Worm (Caenorhabditis elegans): ENCODE measurements around the gene gly-12.

The gly-12 gene

DNA sequence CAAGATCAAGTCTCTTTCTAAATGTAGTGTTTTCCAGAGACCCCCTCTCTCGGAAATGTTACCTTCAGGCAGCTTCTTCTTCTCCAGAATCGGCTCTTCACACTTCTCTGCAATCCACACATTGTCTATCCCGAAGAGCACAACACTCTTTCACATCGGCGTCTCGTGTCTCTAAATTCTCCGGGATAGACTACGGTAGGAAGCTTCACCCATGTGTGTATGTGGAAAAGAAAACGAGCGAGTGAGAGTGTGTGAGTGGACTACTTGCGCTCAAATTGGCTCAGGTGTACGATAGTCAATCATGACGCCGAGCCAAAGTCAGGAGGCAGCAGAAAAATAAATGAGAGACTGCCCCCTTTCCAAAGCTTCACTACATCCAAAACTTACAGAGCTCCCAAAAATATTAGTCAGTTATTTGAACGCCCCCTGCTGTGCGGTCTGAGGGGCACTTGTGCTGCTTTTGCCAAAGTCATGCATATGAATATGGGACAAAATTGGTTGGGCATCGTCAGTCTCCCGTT, 28.4 kb upstream of the gly-12 start:
- TF ChIP-seq klf-2 (GFP tag; conservative IDR thresholded peaks at IDR 0.05) = no peak
- TF ChIP-seq cog-1 (tag; optimal IDR thresholded peaks at IDR 0.05) = no peak
- TF ChIP-seq T22C8.4 (GFP tag; IDR thresholded peaks at IDR 0.05) = no peak
- no peak for TF ChIP-seq flt-1 (GFP tag; IDR thresholded peaks at IDR 0.05)
- TF ChIP-seq med-1 (GFP tag; optimal IDR thresholded peaks at IDR 0.05; ENCODE audit: insufficient read depth) = no peak
- no peak for TF ChIP-seq tab-1 (GFP tag; IDR thresholded peaks at IDR 0.05)
- no peak for TF ChIP-seq ztf-29 (GFP tag; IDR thresholded peaks at IDR 0.05)
- no peak for TF ChIP-seq ref-1 (GFP tag; conservative IDR thresholded peaks at IDR 0.05)
- TF ChIP-seq ztf-23 (GFP tag; IDR thresholded peaks at IDR 0.05) = no peak

DNA sequence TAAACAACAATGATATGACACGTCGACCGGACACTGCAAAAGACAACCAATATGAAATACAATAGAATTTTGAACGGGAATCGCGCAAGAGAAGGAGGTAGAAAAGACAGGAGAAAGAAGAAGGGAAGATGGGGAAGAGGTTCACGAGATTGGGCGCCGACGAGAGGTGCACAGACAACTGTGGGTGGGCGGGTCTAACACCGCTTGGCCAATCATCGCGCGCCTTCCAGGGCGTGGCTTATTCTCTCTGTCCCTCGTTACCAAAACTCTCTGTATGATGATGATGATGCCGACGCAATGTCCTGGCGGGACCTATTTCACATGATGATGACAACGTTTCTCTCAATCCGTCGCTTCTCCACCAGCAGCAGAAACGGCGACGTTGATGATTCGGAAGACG, 25.1 kb upstream of the gly-12 start:
- TF ChIP-seq klf-2 (GFP tag; conservative IDR thresholded peaks at IDR 0.05) (no peak), med-1 (GFP tag; optimal IDR thresholded peaks at IDR 0.05; ENCODE audit: insufficient read depth) (no peak), ztf-29 (GFP tag; IDR thresholded peaks at IDR 0.05) (no peak), cog-1 (tag; optimal IDR thresholded peaks at IDR 0.05) (no peak), flt-1 (GFP tag; IDR thresholded peaks at IDR 0.05) (no peak), tab-1 (GFP tag; IDR thresholded peaks at IDR 0.05) (0 out of 2 replicates have a peak, but pooled peaks have one; percentile 40)

DNA sequence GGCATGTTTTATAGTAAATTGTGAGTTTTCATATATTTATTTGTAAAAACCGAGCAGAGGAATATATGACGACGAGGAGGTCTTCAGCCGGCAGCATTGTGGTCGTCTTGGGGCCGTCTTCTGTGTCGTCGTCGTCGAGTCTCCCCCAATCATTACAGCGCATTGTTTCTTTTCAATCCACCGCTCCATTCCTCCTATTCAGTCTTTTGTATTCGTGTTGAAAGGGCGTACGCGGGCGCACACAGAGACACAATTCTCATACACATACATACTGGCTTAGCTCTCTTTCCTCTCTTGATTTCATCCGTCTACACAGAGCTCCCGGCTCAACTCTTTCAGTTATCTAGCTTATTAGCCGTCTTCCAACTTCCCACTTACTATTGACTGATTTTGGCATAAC, 22.0 kb upstream of the gly-12 start, which contains the start of gene sox-2:
Gene sox-2, minus strand, starts transcription at position 100 of the 400 bp plus-strand sequence.
- TF ChIP-seq flt-1 (GFP tag; IDR thresholded peaks at IDR 0.05) (no peak), med-1 (GFP tag; optimal IDR thresholded peaks at IDR 0.05; ENCODE audit: insufficient read depth) (no peak), klf-2 (GFP tag; conservative IDR thresholded peaks at IDR 0.05) (no peak), ztf-23 (GFP tag; IDR thresholded peaks at IDR 0.05) (no peak), ztf-29 (GFP tag; IDR thresholded peaks at IDR 0.05) (no peak), T22C8.4 (GFP tag; IDR thresholded peaks at IDR 0.05) (no peak), tab-1 (GFP tag; IDR thresholded peaks at IDR 0.05) (no peak), cog-1 (tag; optimal IDR thresholded peaks at IDR 0.05) (no peak), ref-1 (GFP tag; conservative IDR thresholded peaks at IDR 0.05) (no peak)

DNA sequence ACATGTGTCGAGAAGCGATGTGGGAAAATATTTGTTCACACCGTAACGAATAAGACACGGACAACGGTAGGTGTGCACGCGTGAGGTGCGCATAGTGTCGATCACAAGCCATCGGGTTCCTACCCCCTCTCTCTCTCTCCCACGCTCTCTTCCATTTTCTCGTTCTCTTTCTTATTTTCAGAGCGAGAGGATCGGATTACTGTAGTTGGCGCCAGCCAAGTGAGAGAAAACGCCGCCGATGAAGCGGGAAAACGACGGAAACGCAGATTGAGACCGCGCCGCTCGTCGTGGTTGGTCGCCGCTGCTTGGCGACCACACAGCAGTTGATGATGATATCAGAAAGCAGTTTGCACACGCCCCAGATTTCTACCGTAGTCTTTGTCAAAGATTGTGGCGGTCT, 21.3 kb upstream of the gly-12 start:
- TF ChIP-seq ztf-23 (GFP tag; IDR thresholded peaks at IDR 0.05) = no peak
- no peak for TF ChIP-seq klf-2 (GFP tag; conservative IDR thresholded peaks at IDR 0.05)
- no peak for TF ChIP-seq cog-1 (tag; optimal IDR thresholded peaks at IDR 0.05)
- TF ChIP-seq ztf-29 (GFP tag; IDR thresholded peaks at IDR 0.05) = no peak
- TF ChIP-seq T22C8.4 (GFP tag; IDR thresholded peaks at IDR 0.05) = no peak
- no peak for TF ChIP-seq tab-1 (GFP tag; IDR thresholded peaks at IDR 0.05)
- no peak for TF ChIP-seq flt-1 (GFP tag; IDR thresholded peaks at IDR 0.05)
- no peak for TF ChIP-seq med-1 (GFP tag; optimal IDR thresholded peaks at IDR 0.05; ENCODE audit: insufficient read depth)
- no peak for TF ChIP-seq ref-1 (GFP tag; conservative IDR thresholded peaks at IDR 0.05)

DNA sequence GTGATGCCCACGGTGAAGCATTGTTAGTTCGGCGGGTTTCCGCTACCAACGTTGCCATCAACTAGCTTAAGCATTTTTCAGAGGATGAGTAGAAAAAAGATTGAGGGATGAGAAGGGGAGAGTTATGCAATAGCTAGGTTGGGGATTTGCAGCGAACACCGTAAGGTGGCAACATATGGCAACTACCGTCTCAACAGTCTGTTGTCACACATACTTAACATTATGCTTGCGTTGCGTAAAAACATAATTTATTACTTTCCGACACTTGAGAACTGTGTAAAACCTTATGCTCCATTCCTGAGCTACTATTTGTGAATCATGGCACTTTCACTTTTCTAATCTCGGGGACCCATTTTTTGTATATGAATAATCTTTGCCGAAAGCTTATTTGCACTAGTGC, 19.0 kb upstream of the gly-12 start:
- TF ChIP-seq flt-1 (GFP tag; IDR thresholded peaks at IDR 0.05) = no peak
- no peak for TF ChIP-seq ref-1 (GFP tag; conservative IDR thresholded peaks at IDR 0.05)
- TF ChIP-seq cog-1 (tag; optimal IDR thresholded peaks at IDR 0.05) = no peak
- no peak for TF ChIP-seq T22C8.4 (GFP tag; IDR thresholded peaks at IDR 0.05)
- no peak for TF ChIP-seq ztf-23 (GFP tag; IDR thresholded peaks at IDR 0.05)

DNA sequence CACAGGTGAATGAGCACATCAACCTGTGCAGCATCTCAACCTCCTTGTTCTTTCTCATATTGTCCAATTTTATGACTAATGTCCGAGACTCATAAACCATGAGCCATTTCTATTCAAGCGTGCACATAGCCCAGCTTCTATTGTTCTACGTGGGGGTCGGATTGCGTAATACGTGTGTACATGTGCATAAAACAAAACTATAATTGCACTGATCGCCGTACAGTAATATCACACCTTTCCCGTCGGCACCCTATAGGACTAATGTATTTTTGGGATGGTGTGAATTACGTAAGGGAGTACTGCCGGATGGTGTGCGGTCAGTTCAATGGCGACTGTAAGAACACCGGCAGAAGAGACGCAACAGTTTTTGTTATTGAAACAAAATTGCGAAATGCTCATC, 15.8 kb upstream of the gly-12 start:
- no peak for TF ChIP-seq ref-1 (GFP tag; conservative IDR thresholded peaks at IDR 0.05)
- TF ChIP-seq med-1 (GFP tag; optimal IDR thresholded peaks at IDR 0.05; ENCODE audit: insufficient read depth) = no peak
- no peak for TF ChIP-seq klf-2 (GFP tag; conservative IDR thresholded peaks at IDR 0.05)
- no peak for TF ChIP-seq ztf-29 (GFP tag; IDR thresholded peaks at IDR 0.05)
- no peak for TF ChIP-seq flt-1 (GFP tag; IDR thresholded peaks at IDR 0.05)
- no peak for TF ChIP-seq ztf-23 (GFP tag; IDR thresholded peaks at IDR 0.05)
- TF ChIP-seq T22C8.4 (GFP tag; IDR thresholded peaks at IDR 0.05) = no peak
- TF ChIP-seq tab-1 (GFP tag; IDR thresholded peaks at IDR 0.05) = no peak
- TF ChIP-seq cog-1 (tag; optimal IDR thresholded peaks at IDR 0.05) = no peak

DNA sequence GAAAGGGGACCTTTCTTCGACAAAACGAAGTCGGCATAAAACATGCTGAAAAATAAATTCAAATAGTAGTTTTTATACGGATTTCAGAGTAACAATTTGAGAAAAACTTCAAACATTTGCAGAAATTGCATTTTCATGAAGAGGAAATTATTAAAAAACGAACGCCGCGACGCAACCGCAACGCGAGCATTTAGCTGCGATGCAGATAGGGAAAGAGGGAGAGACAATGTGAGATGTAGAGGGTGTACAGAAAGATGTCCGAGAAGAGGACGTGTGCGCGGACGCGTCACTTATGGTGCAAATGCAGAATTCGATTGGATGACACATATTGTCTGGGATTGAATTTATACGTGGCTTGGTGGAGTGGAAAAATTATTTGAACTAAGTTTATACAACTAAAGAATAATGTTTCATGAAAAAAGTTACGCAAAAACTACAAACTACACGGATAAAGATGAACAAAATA, 10.7 kb upstream of the gly-12 start, which contains the start of gene coh-1:
Gene coh-1, minus strand, starts transcription at position 51 of the 466 bp plus-strand sequence.
- TF ChIP-seq ztf-23 (GFP tag; IDR thresholded peaks at IDR 0.05) (0 out of 2 replicates have a peak, but pooled peaks have one; percentile 16), flt-1 (GFP tag; IDR thresholded peaks at IDR 0.05) (no peak)

ce11 chrX:7478476-7478875, 7.2 kb upstream of the gly-12 start:
- TF ChIP-seq ztf-23 (GFP tag; IDR thresholded peaks at IDR 0.05) (no peak), flt-1 (GFP tag; IDR thresholded peaks at IDR 0.05) (no peak), ref-1 (GFP tag; conservative IDR thresholded peaks at IDR 0.05) (no peak), klf-2 (GFP tag; conservative IDR thresholded peaks at IDR 0.05) (no peak), med-1 (GFP tag; optimal IDR thresholded peaks at IDR 0.05; ENCODE audit: insufficient read depth) (no peak), cog-1 (tag; optimal IDR thresholded peaks at IDR 0.05) (no peak), T22C8.4 (GFP tag; IDR thresholded peaks at IDR 0.05) (no peak), ztf-29 (GFP tag; IDR thresholded peaks at IDR 0.05) (no peak), tab-1 (GFP tag; IDR thresholded peaks at IDR 0.05) (no peak)

- TF ChIP-seq ztf-23 (GFP tag; IDR thresholded peaks at IDR 0.05) = no peak
- no peak for TF ChIP-seq ztf-29 (GFP tag; IDR thresholded peaks at IDR 0.05)
- no peak for TF ChIP-seq cog-1 (tag; optimal IDR thresholded peaks at IDR 0.05)
- no peak for TF ChIP-seq T22C8.4 (GFP tag; IDR thresholded peaks at IDR 0.05)
- no peak for TF ChIP-seq ref-1 (GFP tag; conservative IDR thresholded peaks at IDR 0.05)
- TF ChIP-seq tab-1 (GFP tag; IDR thresholded peaks at IDR 0.05) = no peak
- no peak for TF ChIP-seq klf-2 (GFP tag; conservative IDR thresholded peaks at IDR 0.05)
- TF ChIP-seq med-1 (GFP tag; optimal IDR thresholded peaks at IDR 0.05; ENCODE audit: insufficient read depth) = no peak
- TF ChIP-seq flt-1 (GFP tag; IDR thresholded peaks at IDR 0.05) = no peak
Measured at ce11 chrX:7478948-7479347, 6.7 kb upstream of the gly-12 start, which contains the start of gene mek-1. Gene mek-1 (plus strand): TSS chrX:7479248.

- TF ChIP-seq flt-1 (GFP tag; IDR thresholded peaks at IDR 0.05) (no peak), klf-2 (GFP tag; conservative IDR thresholded peaks at IDR 0.05) (no peak), med-1 (GFP tag; optimal IDR thresholded peaks at IDR 0.05; ENCODE audit: insufficient read depth) (no peak), T22C8.4 (GFP tag; IDR thresholded peaks at IDR 0.05) (no peak), ztf-23 (GFP tag; IDR thresholded peaks at IDR 0.05) (no peak), cog-1 (tag; optimal IDR thresholded peaks at IDR 0.05) (no peak), ref-1 (GFP tag; conservative IDR thresholded peaks at IDR 0.05) (no peak), ztf-29 (GFP tag; IDR thresholded peaks at IDR 0.05) (no peak), tab-1 (GFP tag; IDR thresholded peaks at IDR 0.05) (no peak)
Measured at ce11 chrX:7480756-7481155, 4.9 kb upstream of the gly-12 start, which contains the start of gene F48E3.9. Gene F48E3.9 (plus strand): TSS chrX:7481056.

All from whole organism, midembryonic.